Worm (Caenorhabditis elegans) whole organism, late embryonic: ENCODE measurements around the gene srw-16.

ENCODE experiments used
- C08G9.2 ChIP-seq: sonication (generic microtip); optimal IDR thresholded peaks from 2 replicates; lab custom pipeline; 2016; ENCODE audit warnings: mild to moderate bottlenecking, missing genetic modification characterization, moderate library complexity, missing compliant biosample characterization
- F13H6.1 ChIP-seq: sonication (generic microtip); optimal IDR thresholded peaks from 2 replicates; lab custom pipeline; 2016; ENCODE audit warnings: missing genetic modification characterization, missing compliant biosample characterization
- K02D7.2 ChIP-seq: sonication (generic microtip); optimal IDR thresholded peaks from 2 replicates; lab custom pipeline; 2017; ENCODE audit warnings: mild to moderate bottlenecking, missing genetic modification characterization, missing compliant biosample characterization
- Y22D7AL.16 ChIP-seq: sonication (generic microtip); optimal IDR thresholded peaks from 2 replicates; lab custom pipeline; 2016; ENCODE audit warnings: missing genetic modification characterization, missing compliant biosample characterization
- ahr-1 ChIP-seq: sonication (generic microtip); optimal IDR thresholded peaks from 2 replicates; lab custom pipeline; 2016; ENCODE audit warnings: missing genetic modification characterization, missing compliant biosample characterization
- ama-1 ChIP-seq: fragments of 150-350 bp; optimal IDR thresholded peaks from 2 replicates; lab custom pipeline; 2014
- ceh-18 ChIP-seq: sonication (generic microtip); optimal IDR thresholded peaks from 2 replicates; lab custom pipeline; 2016; ENCODE audit warnings: missing genetic modification characterization, missing compliant biosample characterization
- ceh-24 ChIP-seq: sonication (generic microtip); optimal IDR thresholded peaks from 2 replicates; lab custom pipeline; 2016; ENCODE audit warnings: mild to moderate bottlenecking, missing genetic modification characterization, missing compliant biosample characterization
- ceh-34 ChIP-seq: sonication (generic microtip); optimal IDR thresholded peaks from 2 replicates; lab custom pipeline; 2016; ENCODE audit warnings: mild to moderate bottlenecking, missing genetic modification characterization, missing compliant biosample characterization
- ceh-9 ChIP-seq: sonication (generic microtip); optimal IDR thresholded peaks from 2 replicates; lab custom pipeline; 2016; ENCODE audit warnings: mild to moderate bottlenecking, missing genetic modification characterization, inconsistent platforms, missing compliant biosample characterization
- dve-1 ChIP-seq: sonication (generic microtip); optimal IDR thresholded peaks from 2 replicates; lab custom pipeline; 2017; ENCODE audit warnings: antibody characterized with exemption, mild to moderate bottlenecking, missing genetic modification characterization, missing compliant biosample characterization
- elt-2 ChIP-seq: sonication (generic microtip); optimal IDR thresholded peaks from 2 replicates; lab custom pipeline; 2016; ENCODE audit warnings: missing genetic modification reagents, missing genetic modification characterization, missing compliant biosample characterization
- elt-4 ChIP-seq: sonication (generic microtip); optimal IDR thresholded peaks from 2 replicates; lab custom pipeline; 2016; ENCODE audit warnings: missing genetic modification characterization, missing compliant biosample characterization
- ets-4 ChIP-seq: sonication (generic microtip); optimal IDR thresholded peaks from 2 replicates; lab custom pipeline; 2016; ENCODE audit warnings: missing genetic modification characterization, missing compliant biosample characterization
- eyg-1 ChIP-seq: sonication (generic microtip); optimal IDR thresholded peaks from 2 replicates; lab custom pipeline; 2016; ENCODE audit warnings: missing genotype, missing genetic modification characterization, missing compliant biosample characterization
- fax-1 ChIP-seq: sonication (generic microtip); optimal IDR thresholded peaks from 2 replicates; lab custom pipeline; 2016; ENCODE audit warnings: missing genotype, missing genetic modification characterization, missing compliant biosample characterization
- fkh-10 ChIP-seq: fragments of 150-350 bp; optimal IDR thresholded peaks from 2 replicates; lab custom pipeline; 2014; ENCODE audit warnings: missing biosample characterization, missing genetic modification reagents, missing genetic modification characterization
- fkh-6 ChIP-seq: sonication (generic microtip); optimal IDR thresholded peaks from 2 replicates; lab custom pipeline; 2016; ENCODE audit warnings: missing genetic modification characterization, missing compliant biosample characterization
- gmeb-2 ChIP-seq: sonication (generic microtip); optimal IDR thresholded peaks from 2 replicates; lab custom pipeline; 2016; ENCODE audit warnings: missing genetic modification characterization, inconsistent platforms, missing compliant biosample characterization
- hlh-6 ChIP-seq: sonication (generic microtip); optimal IDR thresholded peaks from 2 replicates; lab custom pipeline; 2016; ENCODE audit warnings: missing genotype, missing genetic modification characterization, missing compliant biosample characterization
- hlh-8 ChIP-seq: sonication (generic microtip); optimal IDR thresholded peaks from 2 replicates; lab custom pipeline; 2016; ENCODE audit warnings: missing genotype, missing genetic modification characterization, missing compliant biosample characterization
- lin-11 ChIP-seq: fragments of 200-800 bp; sonication (Bioruptor generic); optimal IDR thresholded peaks from 2 replicates; lab custom pipeline; 2018; ENCODE audit warnings: mild to moderate bottlenecking, missing genetic modification characterization, missing compliant biosample characterization
- madf-2 ChIP-seq: sonication (generic microtip); optimal IDR thresholded peaks from 2 replicates; lab custom pipeline; 2017; ENCODE audit warnings: missing genetic modification characterization, missing compliant biosample characterization
- mec-3 ChIP-seq: sonication (generic microtip); optimal IDR thresholded peaks from 2 replicates; lab custom pipeline; 2016; ENCODE audit warnings: borderline replicate concordance, missing genetic modification characterization, missing compliant biosample characterization
- nhr-232 ChIP-seq: sonication (generic microtip); optimal IDR thresholded peaks from 2 replicates; lab custom pipeline; 2016; ENCODE audit warnings: missing genetic modification characterization, missing compliant biosample characterization
- npax-4 ChIP-seq: sonication (generic microtip); optimal IDR thresholded peaks from 2 replicates; lab custom pipeline; 2016; ENCODE audit warnings: missing genetic modification characterization, missing compliant biosample characterization
- odd-2 ChIP-seq: sonication (generic microtip); optimal IDR thresholded peaks from 2 replicates; lab custom pipeline; 2017; ENCODE audit warnings: antibody characterized with exemption, mild to moderate bottlenecking, missing genetic modification characterization, missing compliant biosample characterization
- pha-2 ChIP-seq: sonication (generic microtip); optimal IDR thresholded peaks from 2 replicates; lab custom pipeline; 2017; ENCODE audit warnings: mild to moderate bottlenecking, missing genetic modification characterization, missing compliant biosample characterization
- pha-4 ChIP-seq: fragments of 150-350 bp; optimal IDR thresholded peaks from 2 replicates; lab custom pipeline; 2018; ENCODE audit warnings: missing biosample characterization, missing genetic modification reagents, missing genetic modification characterization
- ref-2 ChIP-seq: sonication (generic microtip); optimal IDR thresholded peaks from 2 replicates; lab custom pipeline; 2016; ENCODE audit warnings: missing genetic modification characterization, missing compliant biosample characterization
- rnt-1 ChIP-seq: sonication (generic microtip); optimal IDR thresholded peaks from 2 replicates; lab custom pipeline; 2016; ENCODE audit warnings: missing genetic modification characterization, missing compliant biosample characterization
- sdc-2 ChIP-seq: sonication (generic microtip); optimal IDR thresholded peaks from 2 replicates; lab custom pipeline; 2016; ENCODE audit warnings: missing genotype, missing genetic modification characterization, missing compliant biosample characterization
- sox-2 ChIP-seq: fragments of 200-800 bp; sonication (Bioruptor generic); IDR thresholded peaks from 2 replicates; pipeline ENCODE4 v1.3.6; 2022; ENCODE audit warnings: missing genetic modification reagents, missing genetic modification characterization, missing compliant biosample characterization
- syd-9 ChIP-seq: sonication (generic microtip); optimal IDR thresholded peaks from 2 replicates; lab custom pipeline; 2016; ENCODE audit warnings: mild to moderate bottlenecking, missing genetic modification characterization, moderate library complexity, missing compliant biosample characterization
- tbx-7 ChIP-seq: sonication (generic microtip); optimal IDR thresholded peaks from 2 replicates; lab custom pipeline; 2016; ENCODE audit warnings: missing genotype, missing genetic modification characterization, missing compliant biosample characterization
- ttx-3 ChIP-seq: sonication (generic microtip); optimal IDR thresholded peaks from 2 replicates; lab custom pipeline; 2016; ENCODE audit warnings: missing genetic modification reagents, missing genetic modification characterization, missing compliant biosample characterization
- unc-42 ChIP-seq: sonication (generic microtip); optimal IDR thresholded peaks from 2 replicates; lab custom pipeline; 2016; ENCODE audit warnings: missing genotype, missing genetic modification characterization, missing compliant biosample characterization
- unc-55 ChIP-seq: sonication (generic microtip); optimal IDR thresholded peaks from 2 replicates; lab custom pipeline; 2017; ENCODE audit warnings: missing biosample characterization, missing genetic modification reagents, missing genetic modification characterization

Gene srw-16

DNA sequence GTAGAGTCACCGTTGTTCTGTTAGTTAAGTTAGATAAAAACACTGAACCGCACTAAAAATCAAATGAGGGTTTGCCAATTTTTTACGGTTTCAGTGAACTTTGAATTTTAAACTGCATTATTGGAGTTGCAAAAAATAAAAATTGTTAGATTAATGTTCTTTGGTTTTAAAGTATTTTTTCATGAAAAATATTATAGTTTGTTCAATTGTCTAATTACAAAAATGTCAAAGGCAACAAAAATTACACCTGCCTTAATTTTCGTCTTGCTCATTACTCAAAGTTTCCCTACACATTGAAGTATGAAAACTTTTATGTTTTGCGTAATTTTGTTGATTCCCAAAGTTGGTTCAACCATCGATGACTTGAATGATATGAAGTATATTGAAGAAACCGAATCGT lies 36.1 kb upstream of the srw-16 start, which contains the start of gene irld-62:
Gene irld-62, plus strand, starts transcription at position 301 of the 400 bp plus-strand sequence.
- no peak for TF ChIP-seq unc-42 (tag; lab: Kevin White, UChicago)
- no peak for TF ChIP-seq F13H6.1 (tag; lab: Kevin White, UChicago)
- TF ChIP-seq Y22D7AL.16, result no peak
- no peak for TF ChIP-seq elt-4 (tag; lab: Kevin White, UChicago)
- no peak for TF ChIP-seq gmeb-2 (tag; lab: Kevin White, UChicago)
- TF ChIP-seq fax-1 (tag; lab: Kevin White, UChicago), result no peak
- no peak for TF ChIP-seq pha-2 (tag; lab: Kevin White, UChicago)
- no peak for TF ChIP-seq nhr-232 (tag; lab: Kevin White, UChicago)
- TF ChIP-seq fkh-10 (GFP tag; lab: Kevin White, UChicago), result no peak
- TF ChIP-seq madf-2, result no peak
- TF ChIP-seq lin-11 (tag; lab: Kevin White, UChicago), result no peak
- no peak for TF ChIP-seq ceh-18 (tag; lab: Kevin White, UChicago)

DNA sequence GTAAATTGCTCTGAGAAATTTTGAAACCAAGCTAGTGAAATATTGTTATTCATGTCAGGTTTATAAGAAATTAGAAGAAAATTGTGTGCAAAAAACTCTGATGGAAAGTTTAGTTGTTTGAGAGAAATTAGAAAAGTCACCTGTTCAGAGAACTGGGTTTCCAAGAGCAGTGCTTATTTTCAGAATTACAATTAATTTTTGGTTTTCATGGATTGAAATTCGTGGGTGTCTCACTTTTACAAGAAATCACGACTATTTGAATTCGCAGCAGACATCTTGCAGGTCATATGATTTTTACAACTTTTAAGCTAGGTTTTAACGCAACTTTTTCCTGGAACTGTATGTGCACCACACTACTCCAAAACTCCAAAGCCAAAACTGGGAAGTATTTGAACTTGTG lies 34.4 kb upstream of the srw-16 start, which contains the start of gene srz-10:
Gene srz-10, minus strand, starts transcription at position 88 of the 400 bp plus-strand sequence.
- TF ChIP-seq ref-2, result no peak
- no peak for TF ChIP-seq unc-55 (GFP tag; lab: Kevin White, UChicago)
- no peak for TF ChIP-seq fkh-6 (tag; lab: Kevin White, UChicago)
- no peak for TF ChIP-seq mec-3 (tag; lab: Kevin White, UChicago)
- no peak for TF ChIP-seq npax-4 (tag; lab: Kevin White, UChicago)
- no peak for TF ChIP-seq ahr-1
- no peak for TF ChIP-seq sox-2 (GFP tag; lab: Robert Waterston, UW)
- no peak for TF ChIP-seq dve-1 (tag; lab: Kevin White, UChicago)
- no peak for TF ChIP-seq pha-2 (tag; lab: Kevin White, UChicago)
- TF ChIP-seq lin-11 (tag; lab: Kevin White, UChicago), result no peak
- TF ChIP-seq rnt-1, result no peak
- no peak for TF ChIP-seq ttx-3 (tag; lab: Kevin White, UChicago)
- no peak for TF ChIP-seq odd-2 (tag; lab: Kevin White, UChicago)
- no peak for TF ChIP-seq eyg-1 (tag; lab: Kevin White, UChicago)
- TF ChIP-seq tbx-7 (tag; lab: Kevin White, UChicago), result no peak
- TF ChIP-seq sdc-2, result no peak
- TF ChIP-seq C08G9.2, result no peak
- TF ChIP-seq Y22D7AL.16, result no peak
- no peak for TF ChIP-seq elt-2 (tag; lab: Kevin White, UChicago)
- no peak for TF ChIP-seq hlh-8 (tag; lab: Kevin White, UChicago)

- TF ChIP-seq ceh-9, result no peak
- TF ChIP-seq K02D7.2 (tag; lab: Kevin White, UChicago), result no peak
- TF ChIP-seq ama-1, result no peak
- TF ChIP-seq pha-2 (tag; lab: Kevin White, UChicago), result no peak
- TF ChIP-seq nhr-232 (tag; lab: Kevin White, UChicago), result no peak
Measured at ce11 chrV:15306745-15307144, 32.1 kb upstream of the srw-16 start, which contains the start of gene T26H8.4. Gene T26H8.4 (minus strand): TSS chrV:15306845.

ce11 chrV:15305502-15305901 lies 30.8 kb upstream of the srw-16 start, which contains the start of gene T26H8.5:
Gene T26H8.5 (minus strand): TSS chrV:15305602.
- no peak for TF ChIP-seq hlh-8 (tag; lab: Kevin White, UChicago)
- no peak for TF ChIP-seq pha-4 (tag; lab: Kevin White, UChicago)
- TF ChIP-seq madf-2, result no peak
- TF ChIP-seq gmeb-2 (tag; lab: Kevin White, UChicago), result no peak
- TF ChIP-seq hlh-6 (tag; lab: Kevin White, UChicago), result no peak
- no peak for TF ChIP-seq sdc-2
- TF ChIP-seq ceh-34 (tag; lab: Kevin White, UChicago), result no peak
- no peak for TF ChIP-seq syd-9 (tag; lab: Kevin White, UChicago)
- TF ChIP-seq ceh-24 (tag; lab: Kevin White, UChicago), result no peak
- TF ChIP-seq elt-4 (tag; lab: Kevin White, UChicago), result no peak
- no peak for TF ChIP-seq ets-4 (tag; lab: Kevin White, UChicago)
- TF ChIP-seq pha-2 (tag; lab: Kevin White, UChicago), result no peak
- TF ChIP-seq ahr-1, result no peak
- TF ChIP-seq dve-1 (tag; lab: Kevin White, UChicago), result no peak
- TF ChIP-seq lin-11 (tag; lab: Kevin White, UChicago), result no peak
- TF ChIP-seq, all 69 proteins: peak for 0
